Fruit fly (Drosophila melanogaster) whole organism, embryonic: Measurements from ENCODE around the gene dao.
A peak's percentile ranks its signal among the peaks of the same experiment; 100 is the strongest.

Source experiments
- B-H2 ChIP-seq: fragments of 200-800 bp; sonication (Bioruptor generic); optimal IDR thresholded peaks from 2 replicates; lab custom pipeline; 2018; ENCODE audit warnings: missing biosample characterization, mild to moderate bottlenecking, missing genetic modification characterization
- Blimp-1 ChIP-seq: fragments of 200-800 bp; sonication (Bioruptor generic); optimal IDR thresholded peaks from 3 replicates; lab custom pipeline; 2018; ENCODE audit warnings: missing biosample characterization, missing genetic modification characterization, mild to moderate bottlenecking, moderate library complexity, missing genetic modification reagents
- CG12104 ChIP-seq: fragments of 200-800 bp; sonication (Bioruptor generic); optimal IDR thresholded peaks from 3 replicates; lab custom pipeline; 2016; ENCODE audit warnings: missing biosample characterization, missing genetic modification characterization
- CG13775 ChIP-seq: fragments of 200-800 bp; sonication (Bioruptor generic); optimal IDR thresholded peaks from 3 replicates; lab custom pipeline; 2017; ENCODE audit warnings: missing biosample characterization, mild to moderate bottlenecking, missing genetic modification characterization
- CG14441 ChIP-seq: fragments of 200-800 bp; sonication (Bioruptor generic); IDR thresholded peaks from 2 replicates; pipeline ENCODE4 v1.3.6; 2022; ENCODE audit warnings: missing biosample characterization, missing genetic modification characterization
- CG1529 ChIP-seq: fragments of 200-800 bp; sonication (Bioruptor generic); optimal IDR thresholded peaks from 3 replicates; lab custom pipeline; 2018; ENCODE audit warnings: missing biosample characterization, missing genetic modification characterization
- CG15601 ChIP-seq: fragments of 200-800 bp; sonication (Bioruptor generic); optimal IDR thresholded peaks from 3 replicates; lab custom pipeline; 2019; ENCODE audit warnings: missing biosample characterization, mild to moderate bottlenecking, missing genetic modification characterization, moderate library complexity
- CG1603 ChIP-seq: fragments of 200-800 bp; sonication (Bioruptor generic); optimal IDR thresholded peaks from 2 replicates; lab custom pipeline; 2019; ENCODE audit warnings: missing biosample characterization, mild to moderate bottlenecking, missing genetic modification characterization, moderate library complexity
- CG17359 ChIP-seq: fragments of 200-800 bp; sonication (Bioruptor generic); optimal IDR thresholded peaks from 3 replicates; lab custom pipeline; 2018; ENCODE audit warnings: missing biosample characterization, mild to moderate bottlenecking, missing genetic modification characterization, moderate library complexity
- CG17361 ChIP-seq: fragments of 200-800 bp; sonication (Bioruptor generic); IDR thresholded peaks from 3 replicates; pipeline ENCODE4 v1.3.6; 2022; ENCODE audit warnings: missing biosample characterization, missing genetic modification characterization
- CG17568 ChIP-seq: fragments of 200-800 bp; sonication (Bioruptor generic); optimal IDR thresholded peaks from 2 replicates; lab custom pipeline; 2018; ENCODE audit warnings: missing biosample characterization, mild to moderate bottlenecking, missing genetic modification characterization, moderate library complexity
- CG18476 ChIP-seq: fragments of 200-800 bp; sonication (Bioruptor generic); optimal IDR thresholded peaks from 2 replicates; lab custom pipeline; 2016; ENCODE audit warnings: missing biosample characterization, mild to moderate bottlenecking, missing genetic modification characterization
- CG2678 ChIP-seq: fragments of 200-800 bp; sonication (Bioruptor generic); optimal IDR thresholded peaks from 3 replicates; lab custom pipeline; 2019; ENCODE audit warnings: missing biosample characterization, mild to moderate bottlenecking, missing genetic modification characterization, moderate library complexity
- CG2712 ChIP-seq: fragments of 200-800 bp; optimal IDR thresholded peaks from 3 replicates; lab custom pipeline; 2019; ENCODE audit warnings: missing biosample characterization, mild to moderate bottlenecking, missing genetic modification characterization, moderate library complexity
- CG31388 ChIP-seq: fragments of 200-800 bp; sonication (Bioruptor generic); optimal IDR thresholded peaks from 2 replicates; lab custom pipeline; 2016; ENCODE audit warnings: missing biosample characterization, missing genetic modification characterization
- CG34224 ChIP-seq: fragments of 200-800 bp; sonication (Bioruptor generic); IDR thresholded peaks from 3 replicates; pipeline ENCODE4 v1.3.6; 2022; ENCODE audit warnings: missing biosample characterization, missing genetic modification characterization; ENCODE audit not compliant: partially characterized antibody
- CG3847 ChIP-seq: fragments of 200-800 bp; sonication (Bioruptor generic); IDR thresholded peaks from 2 replicates; pipeline ENCODE4 v1.3.6; 2022; ENCODE audit warnings: missing biosample characterization, missing genetic modification characterization
- CG4328 ChIP-seq: fragments of 200-800 bp; sonication (Bioruptor generic); optimal IDR thresholded peaks from 3 replicates; lab custom pipeline; 2017; ENCODE audit warnings: missing biosample characterization, missing genetic modification reagents, missing genetic modification characterization
- CG4617 ChIP-seq: fragments of 200-800 bp; sonication (Bioruptor generic); optimal IDR thresholded peaks from 3 replicates; lab custom pipeline; 2016; ENCODE audit warnings: missing biosample characterization, missing genetic modification characterization, borderline replicate concordance
- CG6854 ChIP-seq: fragments of 200-800 bp; sonication (Bioruptor generic); optimal IDR thresholded peaks from 3 replicates; lab custom pipeline; 2017; ENCODE audit warnings: missing biosample characterization, mild to moderate bottlenecking, missing genetic modification characterization
- CG7987 ChIP-seq: fragments of 200-800 bp; sonication (Bioruptor generic); optimal IDR thresholded peaks from 2 replicates; lab custom pipeline; 2018; ENCODE audit warnings: missing biosample characterization, mild to moderate bottlenecking, missing genetic modification characterization, moderate library complexity
- CG9932 ChIP-seq: fragments of 200-800 bp; sonication (Bioruptor generic); IDR thresholded peaks from 2 replicates; pipeline ENCODE4 v1.3.6; 2022; ENCODE audit warnings: missing biosample characterization, missing genetic modification characterization
- Doc2 ChIP-seq: fragments of 200-800 bp; sonication (Bioruptor generic); IDR thresholded peaks from 2 replicates; pipeline ENCODE4 v1.3.6; 2022; ENCODE audit warnings: missing biosample characterization, missing genetic modification characterization
- HmgD ChIP-seq: fragments of 200-800 bp; sonication (Bioruptor generic); optimal IDR thresholded peaks from 3 replicates; lab custom pipeline; 2016; ENCODE audit warnings: missing biosample characterization, missing genetic modification characterization
- Hr39 ChIP-seq: fragments of >200 bp; optimal IDR thresholded peaks from 2 replicates; lab custom pipeline; 2017
- NC2α ChIP-seq: fragments of 200-800 bp; sonication (Bioruptor generic); optimal IDR thresholded peaks from 2 replicates; lab custom pipeline; 2016; ENCODE audit warnings: missing biosample characterization, missing genetic modification characterization
- Nf-YB ChIP-seq: fragments of 200-800 bp; sonication (Bioruptor generic); optimal IDR thresholded peaks from 3 replicates; lab custom pipeline; 2019; ENCODE audit warnings: missing biosample characterization, mild to moderate bottlenecking, missing genetic modification characterization, moderate library complexity
- Sox100B ChIP-seq: fragments of 200-800 bp; sonication (Bioruptor generic); optimal IDR thresholded peaks from 3 replicates; lab custom pipeline; 2018; ENCODE audit warnings: missing biosample characterization, mild to moderate bottlenecking, missing genetic modification characterization
- abd-A ChIP-seq: fragments of 200-800 bp; sonication (Bioruptor generic); optimal IDR thresholded peaks from 3 replicates; lab custom pipeline; 2019; ENCODE audit warnings: missing biosample characterization, mild to moderate bottlenecking, missing genetic modification characterization, moderate library complexity
- ase ChIP-seq: fragments of 200-800 bp; sonication (Bioruptor generic); IDR thresholded peaks from 3 replicates; pipeline ENCODE4 v1.3.6; 2022; ENCODE audit warnings: missing biosample characterization, missing genetic modification characterization
- ash1 ChIP-seq: fragments of 200-800 bp; sonication (Bioruptor generic); optimal IDR thresholded peaks from 2 replicates; lab custom pipeline; 2018; ENCODE audit warnings: missing biosample characterization, mild to moderate bottlenecking, missing genetic modification characterization
- chn ChIP-seq: fragments of 200-800 bp; sonication (Bioruptor generic); optimal IDR thresholded peaks from 2 replicates; lab custom pipeline; 2016; ENCODE audit warnings: missing biosample characterization, missing genetic modification characterization
- dmrt11E ChIP-seq: fragments of 200-800 bp; sonication (Bioruptor generic); optimal IDR thresholded peaks from 3 replicates; lab custom pipeline; 2018; ENCODE audit warnings: missing biosample characterization, mild to moderate bottlenecking, missing genetic modification characterization, moderate library complexity
- dpn ChIP-seq, 2 experiments: fragments of 200-800 bp; sonication (Bioruptor generic); optimal IDR thresholded peaks; 3 replicates each; lab custom pipeline; 2016; ENCODE audit warnings: missing biosample characterization in 2 of 2, missing genetic modification characterization in 2 of 2
- ewg ChIP-seq: fragments of 200-800 bp; sonication (Bioruptor generic); optimal IDR thresholded peaks from 3 replicates; lab custom pipeline; 2017; ENCODE audit warnings: mild to moderate bottlenecking, missing biosample characterization, missing genetic modification reagents, missing genetic modification characterization
- gro ChIP-seq: fragments of 200-800 bp; sonication (Bioruptor generic); optimal IDR thresholded peaks from 2 replicates; lab custom pipeline; 2016; ENCODE audit warnings: missing biosample characterization, missing genetic modification characterization
- kay ChIP-seq: fragments of 200-800 bp; sonication (Bioruptor generic); optimal IDR thresholded peaks from 2 replicates; lab custom pipeline; 2016; ENCODE audit warnings: missing biosample characterization, missing genetic modification characterization
- lab ChIP-seq: fragments of 200-800 bp; sonication (Bioruptor generic); optimal IDR thresholded peaks from 3 replicates; lab custom pipeline; 2017; ENCODE audit warnings: missing biosample characterization, missing genetic modification characterization, mild to moderate bottlenecking, moderate library complexity, missing genetic modification reagents
- lola ChIP-seq, 3 experiments: fragments of >200 bp in 2 of 3; fragments of 200-800 bp in 1 of 3; sonication (Bioruptor generic) in 1 of 3; optimal IDR thresholded peaks; 2 replicates each; lab custom pipeline; 2017 to 2019; ENCODE audit warnings: missing biosample characterization in 3 of 3, missing genetic modification characterization in 3 of 3, mild to moderate bottlenecking in 1 of 3, moderate library complexity in 1 of 3
- odd ChIP-seq: fragments of 200-800 bp; sonication (Bioruptor generic); optimal IDR thresholded peaks from 2 replicates; lab custom pipeline; 2017; ENCODE audit warnings: missing biosample characterization, mild to moderate bottlenecking, missing genetic modification characterization
- p53 ChIP-seq: fragments of 200-800 bp; sonication (Bioruptor generic); optimal IDR thresholded peaks from 2 replicates; lab custom pipeline; 2016; ENCODE audit warnings: missing biosample characterization, missing genetic modification characterization
- pzg ChIP-seq: fragments of 200-800 bp; sonication (Bioruptor generic); optimal IDR thresholded peaks from 3 replicates; lab custom pipeline; 2018; ENCODE audit warnings: missing biosample characterization, mild to moderate bottlenecking, missing genetic modification characterization, moderate library complexity
- repo ChIP-seq: fragments of 200-800 bp; sonication (Bioruptor generic); optimal IDR thresholded peaks from 2 replicates; lab custom pipeline; 2016; ENCODE audit warnings: missing biosample characterization, missing genetic modification characterization
- sim ChIP-seq: fragments of 200-800 bp; sonication (Bioruptor generic); IDR thresholded peaks from 2 replicates; pipeline ENCODE4 v1.3.6; 2022; ENCODE audit warnings: missing biosample characterization, missing genetic modification characterization
- tna ChIP-seq: fragments of 200-800 bp; sonication (Bioruptor generic); IDR thresholded peaks from 2 replicates; pipeline ENCODE4 v1.3.6; 2022; ENCODE audit warnings: missing biosample characterization, missing genetic modification characterization; ENCODE audit not compliant: partially characterized antibody
- vnd ChIP-seq: fragments of 200-800 bp; sonication (Bioruptor generic); IDR thresholded peaks from 3 replicates; pipeline ENCODE4 v1.3.6; 2022; ENCODE audit warnings: missing biosample characterization, missing genetic modification characterization; ENCODE audit not compliant: partially characterized antibody
- wek ChIP-seq: fragments of 200-800 bp; sonication (Bioruptor generic); optimal IDR thresholded peaks from 3 replicates; lab custom pipeline; 2018; ENCODE audit warnings: missing biosample characterization, mild to moderate bottlenecking, missing genetic modification characterization, moderate library complexity
- yki ChIP-seq: fragments of >200 bp; optimal IDR thresholded peaks from 3 replicates; lab custom pipeline; 2018

dao gene

dm6 chr2L:15248163-15249005 is at the start of gene dao (continued):
- TF ChIP-seq p53 (GFP tag; lab: Kevin White, UChicago) (no peak), pzg (GFP tag; lab: Kevin White, UChicago) (peak; percentile 31), CG6854 (GFP tag; lab: Kevin White, UChicago) (no peak), CG17361 (peak; percentile 70), CG7987 (GFP tag; lab: Kevin White, UChicago) (no peak), CG3847 (GFP tag; lab: Robert Waterston, UW) (peak; percentile 6; the same call in 1 of the 2 replicates), CG18476 (GFP tag; lab: Kevin White, UChicago) (no peak), CG15601 (peak; percentile 15), B-H2 (GFP tag; lab: Kevin White, UChicago) (no peak), ewg (GFP tag; lab: Kevin White, UChicago) (peak; percentile 26), CG9932 (GFP tag; lab: Robert Waterston, UW) (peak; percentile 69), ase (GFP tag; lab: Robert Waterston, UW) (peak; percentile 39; the same call in 2 of the 3 replicates), ash1 (GFP tag; lab: Kevin White, UChicago) (no peak), sim (GFP tag; lab: Robert Waterston, UW) (no peak), Nf-YB (GFP tag; lab: Kevin White, UChicago) (no peak), CG13775 (peak; percentile 63), CG2712 (tag; lab: Kevin White, UChicago) (peak; percentile 54), CG1529 (GFP tag; lab: Kevin White, UChicago) (peak; percentile 4), CG17359 (no peak), CG34224 (GFP tag; lab: Robert Waterston, UW) (peak; percentile 59; the same call in 2 of the 3 replicates), repo (GFP tag; lab: Kevin White, UChicago) (no peak), lola (GFP tag; optimal IDR thresholded peaks at IDR 0.05; lab: Kevin White, UChicago) (peak in 1 of 3 experiments; percentile 52), HmgD (no peak), CG2678 (tag; lab: Kevin White, UChicago) (peak; percentile 59), dpn (GFP tag; optimal IDR thresholded peaks at IDR 0.05; lab: Kevin White, UChicago) (peak; percentile 27 to 61), abd-A (tag; lab: Kevin White, UChicago) (no peak), dmrt11E (tag; lab: Kevin White, UChicago) (peak; percentile 31), Hr39 (no peak), gro (GFP tag; lab: Kevin White, UChicago) (no peak), vnd (peak; percentile 67), CG17568 (no peak), tna (peak; percentile 36; the same call in 1 of the 2 replicates), wek (GFP tag; lab: Kevin White, UChicago) (no peak), CG4328 (no peak), kay (GFP tag; lab: Kevin White, UChicago) (no peak), CG14441 (GFP tag; lab: Robert Waterston, UW) (peak; percentile 56; the same call in 1 of the 2 replicates), yki (no peak), Blimp-1 (peak; percentile 35), Sox100B (GFP tag; lab: Kevin White, UChicago) (peak; percentile 3), CG31388 (GFP tag; lab: Kevin White, UChicago) (peak; percentile 27), chn (GFP tag; lab: Kevin White, UChicago) (peak; percentile 63), CG12104 (GFP tag; lab: Kevin White, UChicago) (peak; percentile 16), CG4617 (no peak), lab (GFP tag; lab: Kevin White, UChicago) (peak; percentile 18), NC2α (GFP tag; lab: Kevin White, UChicago) (no peak), CG1603 (tag; lab: Kevin White, UChicago) (peak; percentile 23), odd (GFP tag; lab: Kevin White, UChicago) (no peak), Doc2 (no peak)
